Worm (Caenorhabditis elegans) whole organism, L2 larva: ENCODE results near the gene T07H8.11.

Experiments used
- C34F6.9 ChIP-seq: fragments of 150-350 bp; optimal IDR thresholded peaks from 2 replicates; lab custom pipeline; 2014; ENCODE audit warnings: missing biosample characterization, missing genetic modification characterization
- F13H6.1 ChIP-seq: sonication (generic microtip); optimal IDR thresholded peaks from 2 replicates; lab custom pipeline; 2016; ENCODE audit warnings: missing genetic modification characterization, missing compliant biosample characterization
- R02D3.7 ChIP-seq: fragments of 150-350 bp; optimal IDR thresholded peaks from 2 replicates; lab custom pipeline; 2014; ENCODE audit warnings: missing biosample characterization, missing genetic modification characterization
- Y55F3AM.14 ChIP-seq: fragments of 200-800 bp; sonication (Bioruptor generic); optimal IDR thresholded peaks from 2 replicates; lab custom pipeline; 2018; ENCODE audit warnings: mild to moderate bottlenecking, missing genetic modification characterization, missing compliant biosample characterization
- ZK546.5 ChIP-seq: sonication (generic microtip); optimal IDR thresholded peaks from 2 replicates; lab custom pipeline; 2017; ENCODE audit warnings: missing biosample characterization, missing genetic modification characterization
- ama-1 ChIP-seq: fragments of 150-350 bp; optimal IDR thresholded peaks from 2 replicates; lab custom pipeline; 2018; ENCODE audit warnings: inconsistent platforms
- crh-2 ChIP-seq: sonication (generic microtip); optimal IDR thresholded peaks from 2 replicates; lab custom pipeline; 2017; ENCODE audit warnings: missing biosample characterization, missing genetic modification characterization
- elt-1 ChIP-seq: fragments of 150-350 bp; optimal IDR thresholded peaks from 2 replicates; lab custom pipeline; 2014; ENCODE audit warnings: missing biosample characterization, missing genetic modification characterization
- elt-3 ChIP-seq: sonication (generic microtip); optimal IDR thresholded peaks from 2 replicates; lab custom pipeline; 2017; ENCODE audit warnings: missing biosample characterization, missing genetic modification characterization
- fos-1 ChIP-seq: fragments of 150-350 bp; optimal IDR thresholded peaks from 2 replicates; lab custom pipeline; 2014; ENCODE audit warnings: missing biosample characterization, missing genetic modification characterization
- lin-11 ChIP-seq: fragments of 150-350 bp; sonication (generic microtip); optimal IDR thresholded peaks from 2 replicates; lab custom pipeline; 2014; ENCODE audit warnings: missing biosample characterization, missing genetic modification characterization, inconsistent platforms, mixed read lengths
- lsy-2 ChIP-seq, 2 experiments: fragments of 150-350 bp in 1 of 2; sonication (generic microtip) in 1 of 2; optimal IDR thresholded peaks; 2 replicates each; lab custom pipeline; 2014 to 2017; ENCODE audit warnings: missing biosample characterization in 2 of 2, missing genetic modification characterization in 2 of 2
- mab-5 ChIP-seq: fragments of 150-350 bp; optimal IDR thresholded peaks from 2 replicates; lab custom pipeline; 2014; ENCODE audit warnings: missing biosample characterization, missing genetic modification characterization
- mbf-1 ChIP-seq: sonication (generic microtip); optimal IDR thresholded peaks from 2 replicates; lab custom pipeline; 2017; ENCODE audit warnings: missing biosample characterization, missing genetic modification characterization
- mdl-1 ChIP-seq, 2 experiments: fragments of 150-350 bp in 1 of 2; sonication (generic microtip) in 1 of 2; optimal IDR thresholded peaks; 2 replicates each; lab custom pipeline; 2017; ENCODE audit warnings: missing biosample characterization in 2 of 2, missing genetic modification characterization in 2 of 2
- nhr-10 ChIP-seq: sonication (generic microtip); optimal IDR thresholded peaks from 2 replicates; lab custom pipeline; 2017; ENCODE audit warnings: missing biosample characterization, missing genetic modification characterization
- nhr-11 ChIP-seq: fragments of 150-350 bp; optimal IDR thresholded peaks from 2 replicates; lab custom pipeline; 2014; ENCODE audit warnings: missing biosample characterization, missing genetic modification characterization
- nhr-12 ChIP-seq: fragments of 150-350 bp; optimal IDR thresholded peaks from 2 replicates; lab custom pipeline; 2014; ENCODE audit warnings: missing biosample characterization, missing genetic modification characterization
- nhr-129 ChIP-seq: fragments of 150-350 bp; optimal IDR thresholded peaks from 2 replicates; lab custom pipeline; 2014; ENCODE audit warnings: missing biosample characterization, missing genetic modification characterization
- nhr-21 ChIP-seq: fragments of 150-350 bp; optimal IDR thresholded peaks from 2 replicates; lab custom pipeline; 2014; ENCODE audit warnings: missing biosample characterization, missing genetic modification characterization
- nhr-23 ChIP-seq: fragments of 150-350 bp; optimal IDR thresholded peaks from 2 replicates; lab custom pipeline; 2014; ENCODE audit warnings: missing biosample characterization, missing genetic modification reagents, missing genetic modification characterization
- nhr-25 ChIP-seq: fragments of 150-350 bp; sonication (generic microtip); optimal IDR thresholded peaks from 3 replicates; lab custom pipeline; 2014; ENCODE audit warnings: missing biosample characterization, missing genetic modification characterization
- nhr-6 ChIP-seq: fragments of 150-350 bp; optimal IDR thresholded peaks from 2 replicates; lab custom pipeline; 2014; ENCODE audit warnings: missing biosample characterization, missing genetic modification characterization
- nhr-77 ChIP-seq: fragments of 150-350 bp; optimal IDR thresholded peaks from 2 replicates; lab custom pipeline; 2014; ENCODE audit warnings: missing biosample characterization, missing genetic modification characterization
- skn-1 ChIP-seq: sonication (generic microtip); optimal IDR thresholded peaks from 2 replicates; lab custom pipeline; 2017; ENCODE audit warnings: missing biosample characterization, missing genetic modification characterization
- sma-3 ChIP-seq: sonication (generic microtip); optimal IDR thresholded peaks from 2 replicates; lab custom pipeline; 2016; ENCODE audit warnings: missing genetic modification reagents, missing genetic modification characterization, missing compliant biosample characterization
- sma-9 ChIP-seq, 2 experiments: fragments of 150-350 bp in 1 of 2; sonication (generic microtip) in 1 of 2; optimal IDR thresholded peaks; 2 replicates each; lab custom pipeline; 2014 to 2016; ENCODE audit warnings: missing genetic modification characterization in 2 of 2, mild to moderate bottlenecking in 1 of 2, missing biosample characterization in 1 of 2, missing compliant biosample characterization in 1 of 2, missing genetic modification reagents in 1 of 2, moderate library complexity in 1 of 2
- snpc-4 ChIP-seq: fragments of 150-350 bp; optimal IDR thresholded peaks from 2 replicates; lab custom pipeline; 2014; ENCODE audit warnings: missing biosample characterization, missing genetic modification characterization
- unc-39 ChIP-seq: fragments of 150-350 bp; optimal IDR thresholded peaks from 2 replicates; lab custom pipeline; 2014; ENCODE audit warnings: missing biosample characterization, missing genetic modification characterization
- unc-55 ChIP-seq: fragments of 150-350 bp; sonication (generic microtip); optimal IDR thresholded peaks from 3 replicates; lab custom pipeline; 2014; ENCODE audit warnings: missing biosample characterization, missing genetic modification reagents, missing genetic modification characterization
- unc-62 ChIP-seq: fragments of 150-350 bp; optimal IDR thresholded peaks from 2 replicates; lab custom pipeline; 2014; ENCODE audit warnings: missing biosample characterization, missing genetic modification reagents, missing genetic modification characterization
- ztf-4 ChIP-seq: fragments of 150-350 bp; optimal IDR thresholded peaks from 2 replicates; lab custom pipeline; 2014; ENCODE audit warnings: missing biosample characterization, missing genetic modification characterization

The T07H8.11 gene

ce11 chrV:6951306-6951705, at the start of gene T07H8.11:
TSS of gene T07H8.11 (minus strand) at chrV:6951406.
- TF ChIP-seq ama-1 (no peak), ztf-4 (tag; lab: Kevin White, UChicago) (no peak), nhr-10 (tag; lab: Kevin White, UChicago) (no peak), sma-3 (GFP tag; lab: Kevin White, UChicago) (no peak), R02D3.7 (tag; lab: Kevin White, UChicago) (no peak), unc-55 (GFP tag; lab: Kevin White, UChicago) (no peak), nhr-12 (tag; lab: Kevin White, UChicago) (no peak), nhr-77 (no peak), nhr-11 (tag; lab: Kevin White, UChicago) (no peak), sma-9 (GFP tag; optimal IDR thresholded peaks at IDR 0.05; lab: Kevin White, UChicago) (no peak), sma-9 (tag; optimal IDR thresholded peaks at IDR 0.05; lab: Kevin White, UChicago) (no peak), nhr-129 (tag; lab: Kevin White, UChicago) (no peak), Y55F3AM.14 (GFP tag; lab: Kevin White, UChicago) (no peak), skn-1 (tag; lab: Kevin White, UChicago) (no peak), snpc-4 (no peak)

ce11 chrV:7000734-7001133, 49.5 kb upstream of the T07H8.11 start:
- TF ChIP-seq R02D3.7 (tag; lab: Kevin White, UChicago) (no peak), ztf-4 (tag; lab: Kevin White, UChicago) (no peak), nhr-6 (no peak), nhr-10 (tag; lab: Kevin White, UChicago) (no peak), crh-2 (tag; lab: Kevin White, UChicago) (no peak), elt-1 (tag; lab: Kevin White, UChicago) (no peak), nhr-25 (no peak), unc-39 (tag; lab: Kevin White, UChicago) (no peak), unc-62 (no peak), elt-3 (tag; lab: Kevin White, UChicago) (no peak), Y55F3AM.14 (GFP tag; lab: Kevin White, UChicago) (no peak), nhr-23 (tag; lab: Kevin White, UChicago) (no peak), lsy-2 (tag; optimal IDR thresholded peaks at IDR 0.05; lab: Kevin White, UChicago) (no peak), unc-55 (GFP tag; lab: Kevin White, UChicago) (no peak), sma-9 (GFP tag; optimal IDR thresholded peaks at IDR 0.05; lab: Kevin White, UChicago) (no peak), sma-9 (tag; optimal IDR thresholded peaks at IDR 0.05; lab: Kevin White, UChicago) (no peak), mbf-1 (tag; lab: Kevin White, UChicago) (no peak), ama-1 (no peak), snpc-4 (no peak), sma-3 (GFP tag; lab: Kevin White, UChicago) (no peak)
- TF ChIP-seq, all 48 proteins: peak for 0

ce11 chrV:6998303-6998884, 47.2 kb upstream of the T07H8.11 start, which contains the start of gene nhr-42:
TSS of gene nhr-42 (plus strand) at chrV:6998819.
- TF ChIP-seq elt-1 (tag; lab: Kevin White, UChicago) (no peak), F13H6.1 (tag; lab: Kevin White, UChicago) (peak; percentile 5), sma-9 (GFP tag; optimal IDR thresholded peaks at IDR 0.05; lab: Kevin White, UChicago) (peak; percentile 55), sma-9 (tag; optimal IDR thresholded peaks at IDR 0.05; lab: Kevin White, UChicago) (no peak), nhr-129 (tag; lab: Kevin White, UChicago) (peak; percentile 16), lin-11 (no peak), crh-2 (tag; lab: Kevin White, UChicago) (peak; percentile 33), lsy-2 (tag; optimal IDR thresholded peaks at IDR 0.05; lab: Kevin White, UChicago) (no peak), C34F6.9 (tag; lab: Kevin White, UChicago) (peak; percentile 51), mdl-1 (tag; optimal IDR thresholded peaks at IDR 0.05; lab: Kevin White, UChicago) (peak; percentile 2 to 20), nhr-25 (peak; percentile 60), sma-3 (GFP tag; lab: Kevin White, UChicago) (peak; percentile 37)
- TF ChIP-seq, all 48 proteins: peak for 8

ce11 chrV:6997041-6997552, 45.9 kb upstream of the T07H8.11 start, which contains the start of gene nhr-107:
TSS of gene nhr-107 (minus strand) at chrV:6997091.
- no peak for TF ChIP-seq nhr-23 (tag; lab: Kevin White, UChicago)
- no peak for TF ChIP-seq nhr-6
- TF ChIP-seq nhr-21 (tag; lab: Kevin White, UChicago): no peak
- TF ChIP-seq sma-3 (GFP tag; lab: Kevin White, UChicago): no peak
- TF ChIP-seq snpc-4: no peak
- TF ChIP-seq mab-5 (tag; lab: Kevin White, UChicago): no peak
- TF ChIP-seq fos-1 (tag; lab: Kevin White, UChicago): peak; percentile 13
- TF ChIP-seq nhr-11 (tag; lab: Kevin White, UChicago): no peak
- TF ChIP-seq sma-9 (GFP tag; optimal IDR thresholded peaks at IDR 0.05; lab: Kevin White, UChicago): peak; percentile 27
- no peak for TF ChIP-seq sma-9 (tag; optimal IDR thresholded peaks at IDR 0.05; lab: Kevin White, UChicago)
- no peak for TF ChIP-seq ZK546.5
